Fruit fly (Drosophila melanogaster) whole organism, embryonic: ENCODE measurements around the gene CG32462.
A peak's percentile ranks its signal among the peaks of the same experiment; 100 is the strongest.

Experiments
- Atf-2 ChIP-seq: fragments of 200-800 bp; sonication (Bioruptor generic); optimal IDR thresholded peaks from 2 replicates; lab custom pipeline; 2016; ENCODE audit warnings: missing biosample characterization, missing genetic modification characterization
- B-H2 ChIP-seq: fragments of 200-800 bp; sonication (Bioruptor generic); optimal IDR thresholded peaks from 2 replicates; lab custom pipeline; 2018; ENCODE audit warnings: missing biosample characterization, mild to moderate bottlenecking, missing genetic modification characterization
- CG10543 ChIP-seq: fragments of 200-800 bp; sonication (Bioruptor generic); optimal IDR thresholded peaks from 3 replicates; lab custom pipeline; 2017; ENCODE audit warnings: missing biosample characterization, mild to moderate bottlenecking, missing genetic modification characterization, moderate library complexity
- CG12104 ChIP-seq: fragments of 200-800 bp; sonication (Bioruptor generic); optimal IDR thresholded peaks from 3 replicates; lab custom pipeline; 2016; ENCODE audit warnings: missing biosample characterization, missing genetic modification characterization
- CG12236 ChIP-seq: fragments of 200-800 bp; sonication (Bioruptor generic); optimal IDR thresholded peaks from 2 replicates; lab custom pipeline; 2016; ENCODE audit warnings: missing biosample characterization, missing genetic modification characterization
- CG12659 ChIP-seq: fragments of 200-800 bp; sonication (Bioruptor generic); optimal IDR thresholded peaks from 3 replicates; lab custom pipeline; 2017; ENCODE audit warnings: mild to moderate bottlenecking, missing biosample characterization, missing genetic modification reagents, missing genetic modification characterization
- CG13287 ChIP-seq: fragments of 200-800 bp; sonication (Bioruptor generic); IDR thresholded peaks from 2 replicates; pipeline ENCODE4 v1.3.6; 2022; ENCODE audit warnings: missing biosample characterization, missing genetic modification characterization; ENCODE audit not compliant: partially characterized antibody
- CG14014 ChIP-seq: fragments of 200-800 bp; sonication (Bioruptor generic); IDR thresholded peaks from 2 replicates; pipeline ENCODE4 v1.3.6; 2022; ENCODE audit warnings: missing biosample characterization, missing genetic modification characterization
- CG14965 ChIP-seq: fragments of 200-800 bp; sonication (Bioruptor generic); optimal IDR thresholded peaks from 2 replicates; lab custom pipeline; 2016; ENCODE audit warnings: missing biosample characterization, missing genetic modification characterization, borderline replicate concordance
- CG2116 ChIP-seq: fragments of 200-800 bp; sonication (Bioruptor generic); optimal IDR thresholded peaks from 3 replicates; lab custom pipeline; 2018; ENCODE audit warnings: missing biosample characterization, mild to moderate bottlenecking, missing genetic modification characterization
- CG2120 ChIP-seq: fragments of 200-800 bp; sonication (Bioruptor generic); optimal IDR thresholded peaks from 3 replicates; lab custom pipeline; 2016; ENCODE audit warnings: missing biosample characterization, missing genetic modification characterization
- CG2129 ChIP-seq: fragments of 200-800 bp; sonication (Bioruptor generic); IDR thresholded peaks from 2 replicates; pipeline ENCODE4 v1.3.6; 2022; ENCODE audit warnings: missing biosample characterization, missing genetic modification characterization; ENCODE audit not compliant: partially characterized antibody
- CG2712 ChIP-seq: fragments of 200-800 bp; optimal IDR thresholded peaks from 3 replicates; lab custom pipeline; 2019; ENCODE audit warnings: missing biosample characterization, mild to moderate bottlenecking, missing genetic modification characterization, moderate library complexity
- CG32767 ChIP-seq: fragments of 200-800 bp; sonication (Bioruptor generic); IDR thresholded peaks from 2 replicates; pipeline ENCODE4 v1.3.6; 2022; ENCODE audit warnings: missing biosample characterization, missing genetic modification characterization
- CG3281 ChIP-seq: fragments of 200-800 bp; sonication (Bioruptor generic); optimal IDR thresholded peaks from 3 replicates; lab custom pipeline; 2017; ENCODE audit warnings: missing biosample characterization, mild to moderate bottlenecking, missing genetic modification characterization
- CG3726 ChIP-seq: fragments of 200-800 bp; sonication (Bioruptor generic); IDR thresholded peaks from 3 replicates; pipeline ENCODE4, ENCODE4 v1.3.6; 2022; ENCODE audit warnings: missing biosample characterization, missing genetic modification characterization
- CG43689 ChIP-seq: fragments of 200-800 bp; sonication (Bioruptor generic); IDR thresholded peaks from 2 replicates; pipeline ENCODE4 v1.3.6; 2022; ENCODE audit warnings: missing biosample characterization, missing genetic modification characterization
- CG6765 ChIP-seq: fragments of 200-800 bp; sonication (Bioruptor generic); optimal IDR thresholded peaks from 3 replicates; lab custom pipeline; 2017; ENCODE audit warnings: missing biosample characterization, mild to moderate bottlenecking, missing genetic modification characterization
- CG7271 ChIP-seq: fragments of 200-800 bp; sonication (Bioruptor generic); optimal IDR thresholded peaks from 2 replicates; lab custom pipeline; 2018; ENCODE audit warnings: missing biosample characterization, mild to moderate bottlenecking, missing genetic modification characterization, moderate library complexity
- CG7372 ChIP-seq: fragments of 200-800 bp; sonication (Bioruptor generic); IDR thresholded peaks from 2 replicates; pipeline ENCODE4 v1.3.6; 2022; ENCODE audit warnings: missing biosample characterization, missing genetic modification characterization
- Dip3 ChIP-seq: fragments of 200-800 bp; sonication (Bioruptor generic); optimal IDR thresholded peaks from 3 replicates; lab custom pipeline; 2016; ENCODE audit warnings: missing biosample characterization, missing genetic modification characterization
- Doc2 ChIP-seq: fragments of 200-800 bp; sonication (Bioruptor generic); IDR thresholded peaks from 2 replicates; pipeline ENCODE4 v1.3.6; 2022; ENCODE audit warnings: missing biosample characterization, missing genetic modification characterization
- Dref ChIP-seq: fragments of 200-800 bp; sonication (Bioruptor generic); IDR thresholded peaks from 2 replicates; pipeline ENCODE4 v1.3.6; 2022; ENCODE audit warnings: missing biosample characterization, missing genetic modification characterization
- Fer3 ChIP-seq: fragments of 200-800 bp; sonication (Bioruptor generic); optimal IDR thresholded peaks from 2 replicates; lab custom pipeline; 2018; ENCODE audit warnings: missing biosample characterization, mild to moderate bottlenecking, missing genetic modification characterization, moderate library complexity
- Hand ChIP-seq: fragments of 200-800 bp; sonication (Bioruptor generic); optimal IDR thresholded peaks from 2 replicates; lab custom pipeline; 2017; ENCODE audit warnings: mild to moderate bottlenecking, missing biosample characterization, missing genetic modification reagents, missing genetic modification characterization
- Hr3 ChIP-seq: fragments of 200-800 bp; sonication (Bioruptor generic); optimal IDR thresholded peaks from 3 replicates; lab custom pipeline; 2016; ENCODE audit warnings: missing biosample characterization, missing genetic modification characterization
- Hr51 ChIP-seq, 2 experiments: fragments of 200-800 bp; sonication (Bioruptor generic); optimal IDR thresholded peaks; 2 replicates in 1 of 2; 3 replicates in 1 of 2; lab custom pipeline; 2016 to 2018; ENCODE audit warnings: missing biosample characterization in 2 of 2, missing genetic modification characterization in 2 of 2, mild to moderate bottlenecking in 1 of 2, moderate library complexity in 1 of 2
- MBD-R2 ChIP-seq: fragments of 200-800 bp; sonication (Bioruptor generic); IDR thresholded peaks from 2 replicates; pipeline ENCODE4 v1.3.6; 2022; ENCODE audit warnings: missing biosample characterization, missing genetic modification characterization
- Mrtf ChIP-seq: fragments of 200-800 bp; sonication (Bioruptor generic); IDR thresholded peaks from 3 replicates; pipeline ENCODE4 v1.3.6; 2022; ENCODE audit warnings: missing biosample characterization, missing genetic modification characterization
- TFAM ChIP-seq: fragments of 200-800 bp; sonication (Bioruptor generic); optimal IDR thresholded peaks from 2 replicates; lab custom pipeline; 2017; ENCODE audit warnings: missing biosample characterization, missing genetic modification characterization, inconsistent platforms
- chm ChIP-seq: fragments of 200-800 bp; sonication (Bioruptor generic); IDR thresholded peaks from 2 replicates; pipeline ENCODE4 v1.3.6; 2022; ENCODE audit warnings: missing biosample characterization, missing genetic modification characterization
- da ChIP-seq: fragments of 200-800 bp; sonication (Bioruptor generic); optimal IDR thresholded peaks from 2 replicates; lab custom pipeline; 2016; ENCODE audit warnings: missing biosample characterization, missing genetic modification characterization
- eyg ChIP-seq: fragments of 200-800 bp; sonication (Bioruptor generic); optimal IDR thresholded peaks from 3 replicates; lab custom pipeline; 2016; ENCODE audit warnings: missing biosample characterization, missing genetic modification characterization
- gce ChIP-seq: fragments of 200-800 bp; sonication (Bioruptor generic); IDR thresholded peaks from 3 replicates; pipeline ENCODE4 v1.3.6; 2022; ENCODE audit warnings: missing biosample characterization, missing genetic modification characterization
- gcm2 ChIP-seq: fragments of 200-800 bp; sonication (Bioruptor generic); optimal IDR thresholded peaks from 2 replicates; lab custom pipeline; 2016; ENCODE audit warnings: missing biosample characterization, missing genetic modification characterization
- gsb-n ChIP-seq: fragments of 200-800 bp; sonication (Bioruptor generic); optimal IDR thresholded peaks from 3 replicates; lab custom pipeline; 2018; ENCODE audit warnings: missing biosample characterization, mild to moderate bottlenecking, missing genetic modification characterization
- h ChIP-seq: fragments of >200 bp; optimal IDR thresholded peaks from 2 replicates; lab custom pipeline; 2017
- hb ChIP-seq: fragments of 200-800 bp; sonication (Bioruptor generic); IDR thresholded peaks from 3 replicates; pipeline ENCODE4 v1.3.6; 2022; ENCODE audit warnings: missing biosample characterization, missing genetic modification characterization; ENCODE audit not compliant: partially characterized antibody
- hkb ChIP-seq, 2 experiments: fragments of 200-800 bp in 1 of 2; fragments of >200 bp in 1 of 2; sonication (Bioruptor generic) in 1 of 2; IDR thresholded peaks in 1 of 2; optimal IDR thresholded peaks in 1 of 2; 2 replicates each; pipeline versions ENCODE4 v1.3.6 to Lab custom; 2017 to 2022; ENCODE audit warnings: missing biosample characterization in 1 of 2, missing genetic modification characterization in 1 of 2
- knrl ChIP-seq: fragments of 200-800 bp; sonication (Bioruptor generic); IDR thresholded peaks from 3 replicates; pipeline ENCODE4 v1.3.6; 2022; ENCODE audit warnings: missing biosample characterization, missing genetic modification characterization; ENCODE audit not compliant: partially characterized antibody
- nerfin-1 ChIP-seq: fragments of 200-800 bp; sonication (Bioruptor generic); optimal IDR thresholded peaks from 3 replicates; lab custom pipeline; 2019; ENCODE audit warnings: missing biosample characterization, mild to moderate bottlenecking, missing genetic modification characterization, moderate library complexity
- oc ChIP-seq: fragments of 200-800 bp; sonication (Bioruptor generic); optimal IDR thresholded peaks from 2 replicates; lab custom pipeline; 2018; ENCODE audit warnings: missing biosample characterization, mild to moderate bottlenecking, missing genetic modification characterization, moderate library complexity
- row ChIP-seq: fragments of 200-800 bp; sonication (Bioruptor generic); IDR thresholded peaks from 3 replicates; pipeline ENCODE4 v1.3.6; 2022; ENCODE audit warnings: missing biosample characterization, missing genetic modification characterization
- run ChIP-seq: fragments of 200-800 bp; sonication (Bioruptor generic); optimal IDR thresholded peaks from 3 replicates; lab custom pipeline; 2018; ENCODE audit warnings: missing biosample characterization, mild to moderate bottlenecking, missing genetic modification characterization
- slou ChIP-seq: fragments of 200-800 bp; sonication (Bioruptor generic); optimal IDR thresholded peaks from 3 replicates; lab custom pipeline; 2016; ENCODE audit warnings: missing biosample characterization, missing genetic modification characterization
- tap ChIP-seq: fragments of 200-800 bp; optimal IDR thresholded peaks from 3 replicates; lab custom pipeline; 2019; ENCODE audit warnings: missing biosample characterization, mild to moderate bottlenecking, missing genetic modification characterization, moderate library complexity
- ttk ChIP-seq: fragments of 200-800 bp; sonication (Bioruptor generic); IDR thresholded peaks from 2 replicates; pipeline ENCODE4 v2.1.2; 2022; ENCODE audit warnings: missing biosample characterization, missing genetic modification characterization
- tx ChIP-seq: fragments of 200-800 bp; sonication (Bioruptor generic); optimal IDR thresholded peaks from 2 replicates; lab custom pipeline; 2016; ENCODE audit warnings: missing biosample characterization, missing genetic modification characterization
- vvl ChIP-seq: fragments of 200-800 bp; sonication (Bioruptor generic); IDR thresholded peaks from 2 replicates; pipeline ENCODE4 v1.3.6; 2022; ENCODE audit warnings: missing biosample characterization, missing genetic modification characterization

CG32462 gene

dm6 chr3L:22863367-22864078 lies 10.2 kb upstream of the CG32462 start, which contains the start of gene CG33169 (continued):
- TF ChIP-seq row (peak; percentile 69), Doc2 (GFP tag; lab: Robert Waterston, UW) (peak; percentile 70; the same call in 1 of the 2 replicates), eyg (GFP tag; lab: Kevin White, UChicago) (peak; percentile 81), slou (peak; percentile 85), CG3726 (peak; percentile 65; the same call in 1 of the 3 replicates), oc (peak; percentile 76), Hr3 (GFP tag; lab: Kevin White, UChicago) (peak; percentile 98), tx (GFP tag; lab: Kevin White, UChicago) (peak; percentile 87), gcm2 (GFP tag; lab: Kevin White, UChicago) (peak; percentile 80), ttk (GFP tag; lab: Robert Waterston, UW) (peak; percentile 81), B-H2 (GFP tag; lab: Kevin White, UChicago) (peak; percentile 95), da (peak; percentile 79), MBD-R2 (peak; percentile 98), CG7271 (tag; lab: Kevin White, UChicago) (no peak), vvl (GFP tag; lab: Robert Waterston, UW) (peak; percentile 91), CG6765 (GFP tag; lab: Kevin White, UChicago) (peak; percentile 36), CG2712 (tag; lab: Kevin White, UChicago) (peak; percentile 76), CG12659 (peak; percentile 93), CG13287 (peak; percentile 74), CG32767 (GFP tag; lab: Robert Waterston, UW) (peak; percentile 38; the same call in 1 of the 2 replicates), CG14965 (peak; percentile 20), nerfin-1 (peak; percentile 60), Atf-2 (peak; percentile 77), TFAM (peak; percentile 48), CG7372 (GFP tag; lab: Robert Waterston, UW) (peak; percentile 69), Dref (peak; percentile 60), Hand (peak; percentile 47), h (lab: Kevin White, UChicago) (no peak), tap (tag; lab: Kevin White, UChicago) (peak; percentile 59), gsb-n (tag; lab: Kevin White, UChicago) (peak; percentile 43), CG10543 (GFP tag; lab: Kevin White, UChicago) (peak; percentile 96), CG2120 (GFP tag; lab: Kevin White, UChicago) (peak; percentile 91), CG14014 (peak; percentile 86), gce (GFP tag; lab: Robert Waterston, UW) (peak; percentile 72; the same call in 2 of the 3 replicates), hkb (optimal IDR thresholded peaks at IDR 0.05; lab: Kevin White, UChicago) (no peak), hkb (GFP tag; IDR thresholded peaks at IDR 0.05; lab: Robert Waterston, UW) (peak; percentile 74), CG2116 (GFP tag; lab: Kevin White, UChicago) (peak; percentile 70), Mrtf (GFP tag; lab: Robert Waterston, UW) (peak; percentile 75; the same call in 2 of the 3 replicates), run (tag; lab: Kevin White, UChicago) (no peak), hb (GFP tag; lab: Robert Waterston, UW) (peak; percentile 35; the same call in 1 of the 3 replicates), Dip3 (GFP tag; lab: Kevin White, UChicago) (peak; percentile 91), CG2129 (peak; percentile 31), chm (GFP tag; lab: Robert Waterston, UW) (peak; percentile 76), knrl (peak; percentile 73), CG43689 (GFP tag; lab: Robert Waterston, UW) (peak; percentile 34; the same call in 1 of the 2 replicates), Hr51 (GFP tag; optimal IDR thresholded peaks at IDR 0.05; lab: Kevin White, UChicago) (peak in 1 of 2 experiments; percentile 90), CG12236 (GFP tag; lab: Kevin White, UChicago) (peak; percentile 63), CG12104 (peak; percentile 56), CG3281 (GFP tag; lab: Kevin White, UChicago) (peak; percentile 69), Fer3 (tag; lab: Kevin White, UChicago) (peak; percentile 79)
